Worm (Caenorhabditis elegans) whole organism, L4/young adult: ENCODE data around the gene txt-12.

Source experiments
- dao-5 ChIP-seq: sonication (generic microtip); optimal IDR thresholded peaks from 2 replicates; lab custom pipeline; 2016; ENCODE audit warnings: missing genotype, missing genetic modification characterization, moderate library complexity, missing compliant biosample characterization
- him-1 ChIP-seq: sonication (generic microtip); optimal IDR thresholded peaks from 2 replicates; lab custom pipeline; 2016; ENCODE audit warnings: missing genotype, missing genetic modification reagents, missing genetic modification characterization, missing compliant biosample characterization

DNA sequence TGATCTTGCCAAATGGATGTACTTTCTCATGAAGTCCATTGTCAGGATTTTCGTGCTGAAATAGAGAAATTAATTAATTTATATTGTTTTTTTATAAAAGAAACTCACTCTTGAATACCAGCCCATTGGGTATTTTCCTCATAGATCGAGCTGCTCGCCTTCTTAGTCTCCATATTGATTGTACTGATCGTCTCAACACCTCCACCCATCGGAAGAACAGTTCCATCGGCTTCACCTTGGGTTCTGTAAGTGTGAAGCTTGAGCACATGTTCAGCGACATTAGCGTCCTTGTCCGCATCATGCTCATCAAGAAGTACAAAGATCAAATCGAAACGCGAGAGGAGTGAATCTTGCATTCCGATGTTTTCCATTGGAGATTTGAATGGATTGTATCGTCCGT is 35.0 kb upstream of the txt-12 start:
- TF ChIP-seq him-1 = no peak
- no peak for TF ChIP-seq dao-5
